Worm (Caenorhabditis elegans): ENCODE data around the gene C47A4.5.

DNA sequence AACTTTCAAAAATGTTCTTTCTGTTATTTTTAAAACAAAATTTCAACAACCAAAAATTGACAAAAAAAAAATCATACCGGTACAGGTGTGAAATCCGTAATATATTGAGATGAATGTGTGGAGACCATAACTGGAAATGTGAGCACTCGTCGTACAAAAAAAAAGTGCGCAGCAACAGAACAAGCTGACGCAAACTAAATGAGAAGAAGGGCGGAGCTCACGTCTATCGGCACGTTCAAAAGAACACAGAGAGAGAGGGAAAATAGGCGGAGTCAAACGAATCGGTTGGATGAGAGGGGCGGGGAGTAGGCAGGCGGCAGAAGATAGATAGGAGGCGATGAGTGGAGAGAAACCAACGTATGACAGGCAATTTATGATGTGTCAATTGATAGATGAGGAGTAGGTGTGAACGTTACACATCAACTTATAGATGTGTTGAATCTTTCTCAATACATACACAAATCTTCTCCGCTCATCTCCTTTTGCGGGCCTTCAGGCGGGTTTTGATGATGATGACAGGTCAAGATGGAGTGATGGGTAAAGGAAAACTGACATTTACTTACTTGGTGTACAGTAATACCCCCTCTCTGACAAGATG lies 41.6 kb upstream of the C47A4.5 start, which contains the start of gene tlp-1:
- TF ChIP-seq ces-1 (GFP tag; optimal IDR thresholded peaks at IDR 0.05) (no peak), lsy-2 (tag; optimal IDR thresholded peaks at IDR 0.05) (no peak), pha-4 (tag; optimal IDR thresholded peaks at IDR 0.05) (no peak), nhr-237 (tag; optimal IDR thresholded peaks at IDR 0.05) (no peak), snpc-4 (tag; optimal IDR thresholded peaks at IDR 0.05) (no peak), sptf-1 (tag; optimal IDR thresholded peaks at IDR 0.05) (no peak), mep-1 (tag; optimal IDR thresholded peaks at IDR 0.05) (no peak)
